Worm (Caenorhabditis elegans) whole organism, L4/young adult: Measurements from ENCODE around the gene R07C12.3.
"Not testable (repeated sequence)": the region's sequence is repeated elsewhere in the genome, so short reads cannot be mapped to it uniquely, and the experiment has no call there.

ENCODE experiments used
- W03F9.2 ChIP-seq: fragments of 150-350 bp; optimal IDR thresholded peaks from 2 replicates; lab custom pipeline; 2014; ENCODE audit warnings: missing biosample characterization, missing genetic modification characterization
- dao-5 ChIP-seq: sonication (generic microtip); optimal IDR thresholded peaks from 2 replicates; lab custom pipeline; 2016; ENCODE audit warnings: missing genotype, missing genetic modification characterization, moderate library complexity, missing compliant biosample characterization
- him-1 ChIP-seq: sonication (generic microtip); optimal IDR thresholded peaks from 2 replicates; lab custom pipeline; 2016; ENCODE audit warnings: missing genotype, missing genetic modification reagents, missing genetic modification characterization, missing compliant biosample characterization

DNA sequence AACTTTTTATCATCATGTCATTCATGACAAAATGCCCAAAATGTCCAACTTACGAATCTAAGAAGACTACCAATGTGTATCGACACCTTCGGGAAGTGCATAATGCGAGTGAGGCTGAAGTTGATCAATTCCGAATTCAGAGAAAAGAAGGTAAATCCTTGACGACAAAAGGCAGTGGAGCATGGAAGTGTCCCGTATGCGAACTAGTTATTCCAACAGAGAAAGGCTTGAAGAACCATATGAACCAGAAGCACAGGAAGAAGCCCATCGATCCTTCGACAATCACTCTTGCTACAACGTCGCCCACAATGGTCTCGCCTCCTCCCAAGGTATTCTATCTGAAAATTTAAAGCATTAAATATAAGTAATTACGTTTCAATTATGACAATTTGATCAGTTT is 41.2 kb downstream of the R07C12.3 start, which contains the start of gene K08D10.11:
- TF ChIP-seq W03F9.2, him-1, dao-5 (tag; lab: Kevin White, UChicago): not testable (repeated sequence)
